Fruit fly (Drosophila melanogaster) whole organism, prepupa: ENCODE data around the gene CG12885.

Source experiments
- CG3032 ChIP-seq: fragments of 200-800 bp; optimal IDR thresholded peaks from 2 replicates; lab custom pipeline; 2019; ENCODE audit warnings: missing biosample characterization, mild to moderate bottlenecking, missing genetic modification characterization, moderate library complexity
- CG4318 ChIP-seq: fragments of 200-800 bp; sonication (Bioruptor generic); optimal IDR thresholded peaks from 3 replicates; lab custom pipeline; 2017; ENCODE audit warnings: missing biosample characterization, mild to moderate bottlenecking, missing genetic modification characterization
- CG6808 ChIP-seq: fragments of 200-800 bp; sonication (Bioruptor generic); optimal IDR thresholded peaks from 3 replicates; lab custom pipeline; 2017; ENCODE audit warnings: missing biosample characterization, missing genetic modification characterization, mild to moderate bottlenecking, moderate library complexity, missing genetic modification reagents
- CG6854 ChIP-seq: fragments of 200-800 bp; sonication (Bioruptor generic); optimal IDR thresholded peaks from 2 replicates; lab custom pipeline; 2017; ENCODE audit warnings: missing biosample characterization, mild to moderate bottlenecking, missing genetic modification characterization
- Ets21C ChIP-seq: fragments of 200-800 bp; sonication (Bioruptor generic); optimal IDR thresholded peaks from 3 replicates; lab custom pipeline; 2016; ENCODE audit warnings: missing biosample characterization, missing genetic modification characterization
- Hr39 ChIP-seq: fragments of 200-800 bp; sonication (Bioruptor generic); optimal IDR thresholded peaks from 2 replicates; lab custom pipeline; 2016; ENCODE audit warnings: missing biosample characterization, missing genetic modification characterization
- Lpt ChIP-seq: fragments of 200-800 bp; sonication (Bioruptor generic); optimal IDR thresholded peaks from 3 replicates; lab custom pipeline; 2016; ENCODE audit warnings: missing biosample characterization, missing genetic modification characterization
- eg ChIP-seq: fragments of 200-800 bp; sonication (Bioruptor generic); IDR thresholded peaks from 3 replicates; pipeline ENCODE4 v1.3.6; 2022; ENCODE audit warnings: missing biosample characterization, missing genetic modification characterization
- esn ChIP-seq: fragments of 200-800 bp; sonication (Bioruptor generic); optimal IDR thresholded peaks from 2 replicates; lab custom pipeline; 2016; ENCODE audit warnings: missing biosample characterization, mild to moderate bottlenecking, missing genetic modification characterization, moderate library complexity
- fd59A ChIP-seq: fragments of 200-800 bp; sonication (Bioruptor generic); optimal IDR thresholded peaks from 2 replicates; lab custom pipeline; 2017; ENCODE audit warnings: missing biosample characterization, mild to moderate bottlenecking, missing genetic modification characterization, missing genetic modification reagents
- fkh ChIP-seq: fragments of 200-800 bp; sonication (Bioruptor generic); optimal IDR thresholded peaks from 3 replicates; lab custom pipeline; 2017; ENCODE audit warnings: missing biosample characterization, mild to moderate bottlenecking, missing genetic modification characterization, moderate library complexity
- salr ChIP-seq, 2 experiments: fragments of 200-800 bp; sonication (Bioruptor generic); optimal IDR thresholded peaks; 3 replicates each; lab custom pipeline; 2016 to 2018; ENCODE audit warnings: missing biosample characterization in 2 of 2, missing genetic modification characterization in 2 of 2, mild to moderate bottlenecking in 1 of 2

DNA sequence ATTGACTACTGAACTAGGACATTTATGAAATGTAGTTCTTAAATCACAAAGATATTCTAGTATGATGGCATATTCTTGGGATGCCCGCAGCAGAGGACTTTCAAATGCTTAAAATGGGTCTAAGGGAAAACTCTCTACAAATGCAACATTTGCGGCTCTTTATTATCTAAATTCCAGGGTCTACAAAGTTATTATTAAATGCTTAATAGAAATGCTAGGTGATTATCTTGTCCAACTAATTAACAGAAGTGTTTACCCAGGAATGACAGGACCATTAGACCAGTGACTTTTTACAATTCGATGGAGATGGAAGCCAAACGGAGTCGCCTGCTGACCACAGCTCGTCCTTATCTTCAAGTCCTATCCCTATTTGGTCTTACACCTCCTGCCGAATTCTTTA is 23.5 kb downstream of the CG12885 start, which contains the start of gene Gr98c:
- TF ChIP-seq eg (GFP tag; lab: Robert Waterston, UW): no peak
- TF ChIP-seq CG6808: no peak
- no peak for TF ChIP-seq salr (GFP tag; optimal IDR thresholded peaks at IDR 0.05; lab: Kevin White, UChicago)
- no peak for TF ChIP-seq CG6854 (GFP tag; lab: Kevin White, UChicago)
- no peak for TF ChIP-seq Lpt (GFP tag; lab: Kevin White, UChicago)
- TF ChIP-seq fd59A (GFP tag; lab: Kevin White, UChicago): no peak
- TF ChIP-seq CG3032 (tag; lab: Kevin White, UChicago): no peak
- no peak for TF ChIP-seq CG4318 (GFP tag; lab: Kevin White, UChicago)
- no peak for TF ChIP-seq Hr39 (GFP tag; lab: Kevin White, UChicago)
- TF ChIP-seq fkh (GFP tag; lab: Kevin White, UChicago): no peak
- no peak for TF ChIP-seq Ets21C
- TF ChIP-seq esn: no peak
